Fruit fly (Drosophila melanogaster) whole organism, embryonic: ENCODE data around the gene CG32767.
A peak's percentile ranks its signal among the peaks of the same experiment; 100 is the strongest.

ENCODE experiments used
- CG11504 ChIP-seq: fragments of 200-800 bp; sonication (Bioruptor generic); optimal IDR thresholded peaks from 3 replicates; lab custom pipeline; 2019; ENCODE audit warnings: missing biosample characterization, mild to moderate bottlenecking, missing genetic modification characterization, moderate library complexity
- CG11560 ChIP-seq: fragments of 200-800 bp; sonication (Bioruptor generic); IDR thresholded peaks from 3 replicates; pipeline ENCODE4 v1.3.6; 2022; ENCODE audit warnings: missing biosample characterization, missing genetic modification characterization
- CG13287 ChIP-seq: fragments of 200-800 bp; sonication (Bioruptor generic); IDR thresholded peaks from 2 replicates; pipeline ENCODE4 v1.3.6; 2022; ENCODE audit warnings: missing biosample characterization, missing genetic modification characterization; ENCODE audit not compliant: partially characterized antibody
- CG14441 ChIP-seq: fragments of 200-800 bp; sonication (Bioruptor generic); IDR thresholded peaks from 2 replicates; pipeline ENCODE4 v1.3.6; 2022; ENCODE audit warnings: missing biosample characterization, missing genetic modification characterization
- CG16779 ChIP-seq: fragments of 200-800 bp; sonication (Bioruptor generic); IDR thresholded peaks from 2 replicates; pipeline ENCODE4 v1.3.6; 2022; ENCODE audit warnings: missing biosample characterization, missing genetic modification characterization
- CG17829 ChIP-seq: fragments of 200-800 bp; optimal IDR thresholded peaks from 2 replicates; lab custom pipeline; 2019; ENCODE audit warnings: missing biosample characterization, mild to moderate bottlenecking, missing genetic modification characterization, moderate library complexity
- CG32767 ChIP-seq: fragments of 200-800 bp; sonication (Bioruptor generic); IDR thresholded peaks from 2 replicates; pipeline ENCODE4 v1.3.6; 2022; ENCODE audit warnings: missing biosample characterization, missing genetic modification characterization
- CG3281 ChIP-seq: fragments of 200-800 bp; sonication (Bioruptor generic); optimal IDR thresholded peaks from 3 replicates; lab custom pipeline; 2017; ENCODE audit warnings: missing biosample characterization, mild to moderate bottlenecking, missing genetic modification characterization
- CG4617 ChIP-seq: fragments of 200-800 bp; sonication (Bioruptor generic); optimal IDR thresholded peaks from 3 replicates; lab custom pipeline; 2016; ENCODE audit warnings: missing biosample characterization, missing genetic modification characterization, borderline replicate concordance
- CG5953 ChIP-seq: fragments of 200-800 bp; sonication (Bioruptor generic); IDR thresholded peaks from 2 replicates; pipeline ENCODE4 v1.3.6; 2022; ENCODE audit warnings: missing biosample characterization, missing genetic modification characterization
- CG7372 ChIP-seq: fragments of 200-800 bp; sonication (Bioruptor generic); IDR thresholded peaks from 2 replicates; pipeline ENCODE4 v1.3.6; 2022; ENCODE audit warnings: missing biosample characterization, missing genetic modification characterization
- CG8290 ChIP-seq, 3 experiments: fragments of 200-800 bp; sonication (Bioruptor generic); optimal IDR thresholded peaks; 2 replicates each; lab custom pipeline; 2016 to 2019; ENCODE audit warnings: missing biosample characterization in 3 of 3, missing genetic modification characterization in 3 of 3, mild to moderate bottlenecking in 2 of 3, moderate library complexity in 1 of 3
- CG9727 ChIP-seq: fragments of 200-800 bp; sonication (Bioruptor generic); optimal IDR thresholded peaks from 3 replicates; lab custom pipeline; 2017; ENCODE audit warnings: missing biosample characterization, mild to moderate bottlenecking, missing genetic modification characterization
- CrebB ChIP-seq: fragments of 200-800 bp; sonication (Bioruptor generic); optimal IDR thresholded peaks from 3 replicates; lab custom pipeline; 2018; ENCODE audit warnings: missing biosample characterization, mild to moderate bottlenecking, missing genetic modification characterization
- Dfd ChIP-seq, 2 experiments: fragments of >200 bp; optimal IDR thresholded peaks; 2 replicates each; lab custom pipeline; 2017; ENCODE audit warnings: missing biosample characterization in 2 of 2, missing genetic modification characterization in 2 of 2
- Drgx ChIP-seq: fragments of 200-800 bp; sonication (Bioruptor generic); IDR thresholded peaks from 2 replicates; pipeline ENCODE4 v1.3.6; 2022; ENCODE audit warnings: missing biosample characterization, missing genetic modification characterization
- ERR ChIP-seq: fragments of 200-800 bp; sonication (Bioruptor generic); optimal IDR thresholded peaks from 2 replicates; lab custom pipeline; 2016; ENCODE audit warnings: missing biosample characterization, missing genetic modification characterization
- Ets65A ChIP-seq: fragments of 200-800 bp; sonication (Bioruptor generic); peaks from one replicate; lab custom pipeline; 2016; ENCODE audit warnings: missing biosample characterization, missing genetic modification characterization
- Fer2 ChIP-seq: fragments of 200-800 bp; sonication (Bioruptor generic); optimal IDR thresholded peaks from 2 replicates; lab custom pipeline; 2018; ENCODE audit warnings: missing biosample characterization, mild to moderate bottlenecking, missing genetic modification characterization, moderate library complexity
- HmgD ChIP-seq: fragments of 200-800 bp; sonication (Bioruptor generic); optimal IDR thresholded peaks from 3 replicates; lab custom pipeline; 2016; ENCODE audit warnings: missing biosample characterization, missing genetic modification characterization
- HmgZ ChIP-seq: fragments of 200-800 bp; sonication (Bioruptor generic); optimal IDR thresholded peaks from 2 replicates; lab custom pipeline; 2018; ENCODE audit warnings: missing biosample characterization, mild to moderate bottlenecking, missing genetic modification characterization
- MESR4 ChIP-seq: fragments of 200-800 bp; sonication (Bioruptor generic); optimal IDR thresholded peaks from 2 replicates; lab custom pipeline; 2018; ENCODE audit warnings: missing biosample characterization, mild to moderate bottlenecking, missing genetic modification characterization, moderate library complexity
- Xrp1 ChIP-seq: fragments of 200-800 bp; sonication (Bioruptor generic); IDR thresholded peaks from 2 replicates; pipeline ENCODE4 v1.3.6; 2022; ENCODE audit warnings: missing biosample characterization, missing genetic modification characterization
- amos ChIP-seq: fragments of 200-800 bp; sonication (Bioruptor generic); IDR thresholded peaks from 2 replicates; pipeline ENCODE4 v1.3.6; 2022; ENCODE audit warnings: missing biosample characterization, missing genetic modification characterization; ENCODE audit not compliant: partially characterized antibody
- bsh ChIP-seq, 2 experiments: fragments of 200-800 bp; sonication (Bioruptor generic); optimal IDR thresholded peaks; 2 replicates each; lab custom pipeline; 2017 to 2018; ENCODE audit warnings: mild to moderate bottlenecking in 2 of 2, missing biosample characterization in 2 of 2, missing genetic modification characterization in 2 of 2, moderate library complexity in 1 of 2
- cwo ChIP-seq: fragments of 200-800 bp; sonication (Bioruptor generic); optimal IDR thresholded peaks from 3 replicates; lab custom pipeline; 2017; ENCODE audit warnings: missing biosample characterization, missing genetic modification characterization, mild to moderate bottlenecking, moderate library complexity, missing genetic modification reagents
- fd64A ChIP-seq: fragments of 200-800 bp; sonication (Bioruptor generic); optimal IDR thresholded peaks from 3 replicates; lab custom pipeline; 2018; ENCODE audit warnings: missing biosample characterization, mild to moderate bottlenecking, missing genetic modification characterization
- gce ChIP-seq: fragments of 200-800 bp; sonication (Bioruptor generic); IDR thresholded peaks from 3 replicates; pipeline ENCODE4 v1.3.6; 2022; ENCODE audit warnings: missing biosample characterization, missing genetic modification characterization
- gem ChIP-seq: fragments of 200-800 bp; sonication (Bioruptor generic); optimal IDR thresholded peaks from 2 replicates; lab custom pipeline; 2019; ENCODE audit warnings: missing biosample characterization, mild to moderate bottlenecking, missing genetic modification characterization, moderate library complexity
- grau ChIP-seq: fragments of 200-800 bp; optimal IDR thresholded peaks from 3 replicates; lab custom pipeline; 2019; ENCODE audit warnings: missing biosample characterization, mild to moderate bottlenecking, missing genetic modification characterization, moderate library complexity
- gsb ChIP-seq: fragments of 200-800 bp; sonication (Bioruptor generic); IDR thresholded peaks from 2 replicates; pipeline ENCODE4 v1.3.6; 2022; ENCODE audit warnings: missing biosample characterization, missing genetic modification characterization
- ind ChIP-seq: fragments of 200-800 bp; sonication (Bioruptor generic); optimal IDR thresholded peaks from 3 replicates; lab custom pipeline; 2016; ENCODE audit warnings: missing biosample characterization, missing genetic modification characterization
- lab ChIP-seq: fragments of 200-800 bp; sonication (Bioruptor generic); optimal IDR thresholded peaks from 3 replicates; lab custom pipeline; 2017; ENCODE audit warnings: missing biosample characterization, missing genetic modification characterization, mild to moderate bottlenecking, moderate library complexity, missing genetic modification reagents
- lbe ChIP-seq: fragments of 200-800 bp; sonication (Bioruptor generic); optimal IDR thresholded peaks from 2 replicates; lab custom pipeline; 2016; ENCODE audit warnings: missing biosample characterization, mild to moderate bottlenecking, missing genetic modification characterization
- lmd ChIP-seq: fragments of 200-800 bp; sonication (Bioruptor generic); IDR thresholded peaks from 2 replicates; pipeline ENCODE4 v1.3.6; 2022; ENCODE audit warnings: missing biosample characterization, missing genetic modification characterization
- nau ChIP-seq: fragments of 200-800 bp; sonication (Bioruptor generic); optimal IDR thresholded peaks from 3 replicates; lab custom pipeline; 2017; ENCODE audit warnings: missing biosample characterization, mild to moderate bottlenecking, missing genetic modification characterization, missing genetic modification reagents
- nmo ChIP-seq: fragments of 200-800 bp; sonication (Bioruptor generic); optimal IDR thresholded peaks from 2 replicates; lab custom pipeline; 2018; ENCODE audit warnings: missing biosample characterization, mild to moderate bottlenecking, missing genetic modification characterization, moderate library complexity
- oc ChIP-seq: fragments of 200-800 bp; sonication (Bioruptor generic); optimal IDR thresholded peaks from 2 replicates; lab custom pipeline; 2018; ENCODE audit warnings: missing biosample characterization, mild to moderate bottlenecking, missing genetic modification characterization, moderate library complexity
- sima ChIP-seq: fragments of 200-800 bp; sonication (Bioruptor generic); optimal IDR thresholded peaks from 2 replicates; lab custom pipeline; 2016; ENCODE audit warnings: missing biosample characterization, missing genetic modification characterization
- usp ChIP-seq: fragments of >200 bp; optimal IDR thresholded peaks from 2 replicates; lab custom pipeline; 2017; ENCODE audit warnings: missing biosample characterization, missing genetic modification characterization
- vfl ChIP-seq: fragments of 200-800 bp; sonication (Bioruptor generic); optimal IDR thresholded peaks from 2 replicates; lab custom pipeline; 2016; ENCODE audit warnings: missing biosample characterization, missing genetic modification characterization

The CG32767 gene

dm6 chrX:5038411-5038810, 46.2 kb downstream of the CG32767 start (continued):
- TF ChIP-seq amos (GFP tag; lab: Robert Waterston, UW), result no peak
- no peak for TF ChIP-seq CG4617 (GFP tag; lab: Kevin White, UChicago)
- TF ChIP-seq CG32767 (GFP tag; lab: Robert Waterston, UW), result no peak
- no peak for TF ChIP-seq sima (GFP tag; lab: Kevin White, UChicago)
- no peak for TF ChIP-seq gsb (GFP tag; lab: Robert Waterston, UW)
- TF ChIP-seq nmo (GFP tag; lab: Kevin White, UChicago), result no peak
- TF ChIP-seq nau, result no peak
- TF ChIP-seq lab (GFP tag; lab: Kevin White, UChicago), result peak; percentile 15
- no peak for TF ChIP-seq MESR4 (GFP tag; lab: Kevin White, UChicago)
- TF ChIP-seq grau (tag; lab: Kevin White, UChicago), result peak; percentile 10
- no peak for TF ChIP-seq vfl (GFP tag; lab: Kevin White, UChicago)
- no peak for TF ChIP-seq CG8290 (GFP tag; optimal IDR thresholded peaks at IDR 0.05; lab: Kevin White, UChicago)
- peak in 1 of 2 experiments; percentile 49 for TF ChIP-seq CG8290 (tag; optimal IDR thresholded peaks at IDR 0.05; lab: Kevin White, UChicago)
- TF ChIP-seq gce (GFP tag; lab: Robert Waterston, UW), result no peak
- no peak for TF ChIP-seq CG14441 (GFP tag; lab: Robert Waterston, UW)
- TF ChIP-seq ind, result peak; percentile 7
- no peak for TF ChIP-seq Dfd (GFP tag; optimal IDR thresholded peaks at IDR 0.05; lab: Kevin White, UChicago)
- TF ChIP-seq CG5953 (GFP tag; lab: Robert Waterston, UW), result no peak
- TF ChIP-seq gem (tag; lab: Kevin White, UChicago), result peak; percentile 43
- TF ChIP-seq ERR (GFP tag; lab: Kevin White, UChicago), result no peak
- 0 out of 2 replicates have a peak, but pooled peaks have one; percentile 31 for TF ChIP-seq lmd
- no peak for TF ChIP-seq cwo (GFP tag; lab: Kevin White, UChicago)
- no peak for TF ChIP-seq CG9727 (GFP tag; lab: Kevin White, UChicago)
- no peak for TF ChIP-seq CG13287 (GFP tag; lab: Robert Waterston, UW)
- TF ChIP-seq CG11560 (tag; lab: Robert Waterston, UW), result no peak
- TF ChIP-seq Xrp1, result no peak; the same call in 1 of the 2 replicates
- TF ChIP-seq Fer2 (tag; lab: Kevin White, UChicago), result no peak
- TF ChIP-seq oc (tag; lab: Kevin White, UChicago), result no peak
- TF ChIP-seq CrebB, result no peak
- TF ChIP-seq CG7372 (GFP tag; lab: Robert Waterston, UW), result no peak
- peak; percentile 84 for TF ChIP-seq Ets65A (GFP tag; lab: Kevin White, UChicago)
- no peak for TF ChIP-seq HmgZ
- TF ChIP-seq fd64A (GFP tag; lab: Kevin White, UChicago), result no peak
- no peak for TF ChIP-seq CG17829 (tag; lab: Kevin White, UChicago)
- TF ChIP-seq CG16779 (GFP tag; lab: Robert Waterston, UW), result no peak

dm6 chrX:5031297-5031696, 53.3 kb downstream of the CG32767 start:
- TF ChIP-seq HmgD (GFP tag; lab: Kevin White, UChicago), result no peak
- peak; percentile 19 for TF ChIP-seq lbe (GFP tag; lab: Kevin White, UChicago)
- peak; percentile 50; the same call in 1 of the 2 replicates for TF ChIP-seq Drgx (GFP tag; lab: Robert Waterston, UW)
- no peak for TF ChIP-seq usp (GFP tag; lab: Kevin White, UChicago)
- no peak for TF ChIP-seq CG3281 (GFP tag; lab: Kevin White, UChicago)
- peak; percentile 5 for TF ChIP-seq gem (tag; lab: Kevin White, UChicago)
- peak in 1 of 2 experiments; percentile 4 for TF ChIP-seq bsh (GFP tag; optimal IDR thresholded peaks at IDR 0.05; lab: Kevin White, UChicago)
- peak; percentile 5 for TF ChIP-seq CG11504 (tag; lab: Kevin White, UChicago)
